Worm (Caenorhabditis elegans): ENCODE results near the gene T11G6.5.

The T11G6.5 gene

DNA sequence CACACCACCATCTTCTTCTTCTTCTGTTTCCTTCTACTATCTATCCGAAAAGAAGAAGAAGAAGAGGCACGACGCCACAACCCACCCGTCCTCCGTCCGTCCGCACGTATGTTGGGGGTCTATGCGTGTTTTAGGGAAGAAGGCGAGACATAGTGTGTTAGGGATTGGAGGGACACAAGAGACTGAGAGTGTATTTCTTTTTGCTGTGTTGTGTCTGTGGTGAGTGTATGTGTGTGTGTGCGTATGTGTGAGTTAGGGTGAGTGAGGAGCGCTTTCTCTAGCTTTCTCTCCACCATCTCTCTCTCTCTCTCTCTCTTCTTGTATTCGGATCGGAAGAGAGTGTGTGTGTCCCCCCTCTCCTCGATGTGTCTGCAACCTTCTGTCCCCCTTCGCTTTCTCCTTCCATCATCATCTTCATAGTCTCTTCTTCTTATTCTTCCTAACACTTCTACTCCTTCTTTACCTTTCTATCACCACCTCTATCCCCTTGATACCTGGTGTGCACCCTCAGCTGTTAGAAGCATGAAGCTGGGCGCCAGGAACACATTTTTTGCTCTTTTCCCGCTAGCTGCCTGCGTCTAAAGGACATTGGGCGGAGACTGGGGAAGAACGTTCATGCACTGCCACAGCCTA lies 20.8 kb downstream of the T11G6.5 start (continued):
- TF ChIP-seq Y55F3AM.14 (GFP tag; optimal IDR thresholded peaks at IDR 0.05) = peak; percentile 97
- peak; percentile 81 for TF ChIP-seq sma-9 (GFP tag; optimal IDR thresholded peaks at IDR 0.05)
- no peak for TF ChIP-seq sma-9 (tag; optimal IDR thresholded peaks at IDR 0.05)
- TF ChIP-seq nhr-21 (tag; optimal IDR thresholded peaks at IDR 0.05) = peak; percentile 87
- peak; percentile 25 for TF ChIP-seq skn-1 (tag; optimal IDR thresholded peaks at IDR 0.05)
- peak; percentile 95 for TF ChIP-seq nhr-6 (tag; optimal IDR thresholded peaks at IDR 0.05)
- TF ChIP-seq blmp-1 (tag; optimal IDR thresholded peaks at IDR 0.05; ENCODE audit: insufficient read depth) = peak; percentile 96

DNA sequence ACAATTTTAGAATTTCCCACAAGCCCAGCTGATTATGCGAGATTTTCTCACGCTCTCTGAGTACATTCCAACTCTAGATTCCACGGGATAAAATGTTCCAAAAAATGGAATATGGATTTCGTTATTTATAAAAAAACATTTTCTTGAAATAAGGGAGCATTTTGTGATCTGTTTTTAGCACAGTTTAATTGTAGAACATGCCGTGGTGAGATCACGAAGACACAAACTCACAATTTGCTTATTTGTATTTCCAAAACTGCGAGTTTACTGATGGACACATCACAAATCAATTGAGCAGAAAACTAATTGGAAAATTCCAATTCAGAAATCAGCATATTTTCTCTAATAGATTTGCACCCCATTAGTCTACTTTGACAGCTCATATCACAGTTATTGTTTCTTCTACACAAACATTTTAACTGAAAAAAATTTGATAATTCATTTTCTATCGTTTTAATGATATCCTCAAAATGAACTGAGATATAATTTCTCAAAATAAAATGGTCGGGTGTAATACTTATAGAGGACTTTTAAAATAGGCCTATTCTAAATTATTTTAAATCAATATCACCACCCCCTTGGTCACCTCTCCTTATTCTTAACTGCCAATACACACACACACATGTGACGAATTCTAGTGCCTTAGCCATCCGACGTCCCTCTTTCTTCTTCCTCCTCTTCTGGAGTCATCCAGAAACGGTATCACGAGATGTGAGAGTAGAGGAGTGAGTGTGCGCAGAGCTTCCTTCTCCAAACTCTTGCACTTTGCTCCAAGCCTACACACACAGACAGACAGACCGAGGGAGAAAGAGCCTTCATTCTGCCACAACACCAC lies 21.5 kb downstream of the T11G6.5 start:
- TF ChIP-seq F13H6.1 (tag; optimal IDR thresholded peaks at IDR 0.05) (no peak), sma-9 (GFP tag; optimal IDR thresholded peaks at IDR 0.05) (no peak), sma-9 (tag; optimal IDR thresholded peaks at IDR 0.05) (no peak), nhr-11 (tag; optimal IDR thresholded peaks at IDR 0.05) (no peak), mab-5 (tag; optimal IDR thresholded peaks at IDR 0.05) (no peak), ztf-11 (tag; optimal IDR thresholded peaks at IDR 0.05) (no peak), C34F6.9 (tag; optimal IDR thresholded peaks at IDR 0.05) (no peak), snpc-4 (tag; optimal IDR thresholded peaks at IDR 0.05) (no peak), aly-2 (tag; optimal IDR thresholded peaks at IDR 0.05) (no peak), nhr-12 (tag; optimal IDR thresholded peaks at IDR 0.05) (no peak), lin-13 (GFP tag; optimal IDR thresholded peaks at IDR 0.05) (no peak), unc-62 (GFP tag; optimal IDR thresholded peaks at IDR 0.05) (no peak)

DNA sequence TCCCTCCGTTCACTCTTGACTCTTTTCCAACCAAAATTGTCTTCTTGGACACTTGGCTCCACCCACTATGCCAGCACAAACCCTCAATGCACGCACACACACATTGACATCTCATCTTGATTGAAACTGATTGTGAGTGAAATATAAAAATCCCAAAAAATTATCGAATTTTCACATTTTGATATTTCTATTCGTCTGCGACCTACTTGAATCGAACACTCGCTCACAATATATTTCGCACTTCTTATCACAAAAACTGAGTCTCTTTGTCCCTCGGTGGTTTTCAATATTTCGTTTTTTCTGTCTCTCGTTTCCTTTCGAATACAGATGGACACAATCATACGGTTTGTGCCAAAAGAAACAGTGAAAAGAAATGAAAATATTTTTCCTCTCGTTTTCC lies 22.4 kb downstream of the T11G6.5 start:
- TF ChIP-seq dmd-4 (tag; optimal IDR thresholded peaks at IDR 0.05) = no peak
- TF ChIP-seq lin-11 (tag; optimal IDR thresholded peaks at IDR 0.05) = no peak
- TF ChIP-seq fos-1 (tag; optimal IDR thresholded peaks at IDR 0.05) = peak; percentile 22
- no peak for TF ChIP-seq mdl-1 (tag; optimal IDR thresholded peaks at IDR 0.05)
- no peak for TF ChIP-seq nhr-6 (tag; optimal IDR thresholded peaks at IDR 0.05)
- TF ChIP-seq Y55F3AM.14 (GFP tag; optimal IDR thresholded peaks at IDR 0.05) = no peak

DNA sequence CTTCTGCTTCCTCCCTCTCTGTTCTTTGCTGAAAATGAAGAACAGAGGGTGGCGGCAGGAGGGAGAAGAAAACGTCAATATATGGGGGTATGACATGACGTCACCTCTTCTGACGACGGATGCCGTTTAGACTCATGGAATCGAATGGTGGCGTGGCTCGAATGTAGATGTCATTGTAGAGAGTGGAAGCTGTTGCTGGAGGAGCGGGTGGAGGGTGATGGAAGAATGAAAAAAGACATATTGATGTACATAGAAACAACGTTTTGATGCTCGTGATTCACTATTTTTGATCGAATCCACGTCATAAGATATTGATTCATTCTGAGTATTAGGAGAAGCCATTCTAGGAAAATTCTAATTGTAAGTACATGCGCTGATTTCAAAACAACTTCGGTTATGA lies 23.5 kb downstream of the T11G6.5 start:
- TF ChIP-seq nhr-129 (tag; optimal IDR thresholded peaks at IDR 0.05) (peak; percentile 42), nhr-77 (tag; optimal IDR thresholded peaks at IDR 0.05) (no peak), lin-11 (tag; optimal IDR thresholded peaks at IDR 0.05) (peak; percentile 16), unc-55 (GFP tag; optimal IDR thresholded peaks at IDR 0.05) (peak; percentile 47), ceh-16 (tag; optimal IDR thresholded peaks at IDR 0.05) (no peak), nhr-25 (tag; optimal IDR thresholded peaks at IDR 0.05) (no peak), C34F6.9 (tag; optimal IDR thresholded peaks at IDR 0.05) (peak; percentile 47), zag-1 (tag; optimal IDR thresholded peaks at IDR 0.05) (peak; percentile 24), crh-2 (tag; optimal IDR thresholded peaks at IDR 0.05) (peak; percentile 14)

DNA sequence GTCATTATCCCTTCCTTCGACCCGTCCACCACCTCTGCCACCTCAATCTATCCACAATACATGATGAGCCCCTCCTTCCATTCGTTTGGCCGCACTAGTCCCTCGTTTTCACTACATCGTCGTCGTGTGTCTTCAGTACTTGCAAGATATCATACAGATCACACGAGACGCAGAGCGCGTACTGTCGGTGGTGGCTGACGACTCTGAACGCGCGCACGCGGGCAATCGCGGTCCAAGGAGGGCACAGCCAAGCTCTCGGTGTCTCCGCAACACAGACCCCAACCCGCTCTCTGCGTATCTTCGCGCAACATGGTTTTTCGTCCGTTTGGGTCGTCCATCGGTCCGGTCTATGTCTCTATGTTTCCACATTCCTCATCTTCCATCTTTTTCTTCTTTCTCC lies 25.5 kb downstream of the T11G6.5 start:
- TF ChIP-seq skn-1 (tag; optimal IDR thresholded peaks at IDR 0.05) = no peak
- TF ChIP-seq C34F6.9 (tag; optimal IDR thresholded peaks at IDR 0.05) = peak; percentile 14
- TF ChIP-seq unc-55 (GFP tag; optimal IDR thresholded peaks at IDR 0.05) = peak; percentile 10
- TF ChIP-seq nhr-21 (tag; optimal IDR thresholded peaks at IDR 0.05) = peak; percentile 3
- no peak for TF ChIP-seq ZK546.5 (tag; optimal IDR thresholded peaks at IDR 0.05)
- TF ChIP-seq fos-1 (tag; optimal IDR thresholded peaks at IDR 0.05) = peak; percentile 11
- TF ChIP-seq gmeb-1 (tag; optimal IDR thresholded peaks at IDR 0.05) = no peak
- peak in 1 of 2 experiments; percentile 12 for TF ChIP-seq mdl-1 (tag; optimal IDR thresholded peaks at IDR 0.05)
- TF ChIP-seq blmp-1 (tag; optimal IDR thresholded peaks at IDR 0.05; ENCODE audit: insufficient read depth) = peak; percentile 66
- TF ChIP-seq nhr-129 (tag; optimal IDR thresholded peaks at IDR 0.05) = peak; percentile 32
- TF ChIP-seq peb-1 (tag; optimal IDR thresholded peaks at IDR 0.05) = peak; percentile 91

Measured in whole organism, L2 larva.